Worm (Caenorhabditis elegans) whole organism, young adult: ENCODE results near the gene mgl-1.

Experiments used
- B0019.2 ChIP-seq: fragments of 200-800 bp; sonication (Bioruptor generic); conservative IDR thresholded peaks from 2 replicates; pipeline ENCODE4 v1.3.6; 2022; ENCODE audit warnings: missing genetic modification reagents, missing genetic modification characterization, missing compliant biosample characterization
- B0035.1 ChIP-seq: sonication (generic microtip); optimal IDR thresholded peaks from 2 replicates; lab custom pipeline; 2016; ENCODE audit warnings: missing genetic modification characterization, mild to moderate bottlenecking, missing compliant biosample characterization, missing genotype, missing genetic modification reagents
- B0261.1 ChIP-seq: sonication (generic microtip); optimal IDR thresholded peaks from 2 replicates; lab custom pipeline; 2016; ENCODE audit warnings: mild to moderate bottlenecking, missing genetic modification characterization, moderate library complexity, missing compliant biosample characterization
- K11D2.4 ChIP-seq: fragments of 200-800 bp; sonication (Bioruptor generic); IDR thresholded peaks from 2 replicates; pipeline ENCODE4 v1.3.6; 2022; ENCODE audit warnings: missing genetic modification reagents, missing genetic modification characterization, missing compliant biosample characterization
- K12H6.12 ChIP-seq: fragments of 200-800 bp; sonication (Bioruptor generic); optimal IDR thresholded peaks from 2 replicates; lab custom pipeline; 2018; ENCODE audit warnings: mild to moderate bottlenecking, missing genetic modification characterization, missing compliant biosample characterization
- Y79H2A.3 ChIP-seq: fragments of 200-800 bp; sonication (Bioruptor generic); conservative IDR thresholded peaks from 2 replicates; pipeline ENCODE4 v1.3.6; 2022; ENCODE audit warnings: missing genetic modification reagents, missing genetic modification characterization, missing compliant biosample characterization
- Y95B8A.8 ChIP-seq: fragments of 200-800 bp; sonication (Bioruptor generic); IDR thresholded peaks from 2 replicates; pipeline ENCODE4 v1.3.6; 2022; ENCODE audit warnings: missing genetic modification reagents, missing genetic modification characterization, missing compliant biosample characterization
- akir-1 ChIP-seq: fragments of 200-800 bp; sonication (Bioruptor generic); optimal IDR thresholded peaks from 2 replicates; lab custom pipeline; 2018; ENCODE audit warnings: mild to moderate bottlenecking, missing genetic modification characterization, moderate library complexity, missing compliant biosample characterization
- ama-1 ChIP-seq, 3 experiments: fragments of 150-350 bp in 1 of 3; sonication (generic microtip) in 2 of 3; optimal IDR thresholded peaks; 2 replicates each; lab custom pipeline; 2014 to 2018; ENCODE audit warnings: missing biosample characterization in 2 of 3, missing genetic modification characterization in 2 of 3, missing genetic modification reagents in 2 of 3
- aptf-2 ChIP-seq: fragments of 200-800 bp; sonication (Bioruptor generic); conservative IDR thresholded peaks from 2 replicates; pipeline ENCODE4 v1.3.6; 2022; ENCODE audit warnings: missing genetic modification reagents, missing genetic modification characterization, missing compliant biosample characterization
- attf-3 ChIP-seq: fragments of 200-800 bp; sonication (Bioruptor generic); conservative IDR thresholded peaks from 2 replicates; pipeline ENCODE4 v1.3.6; 2022; ENCODE audit warnings: missing genetic modification reagents, missing genetic modification characterization, missing compliant biosample characterization
- ceh-100 ChIP-seq: fragments of 200-800 bp; sonication (Bioruptor generic); IDR thresholded peaks from 2 replicates; pipeline ENCODE4 v1.3.6; 2022; ENCODE audit warnings: missing genetic modification reagents, missing genetic modification characterization, missing compliant biosample characterization
- dox-1 ChIP-seq: fragments of 200-800 bp; sonication (Bioruptor generic); IDR thresholded peaks from 2 replicates; pipeline ENCODE4 v1.3.6; 2022; ENCODE audit warnings: missing genetic modification reagents, missing genetic modification characterization, missing compliant biosample characterization
- dpff-1 ChIP-seq: sonication (generic microtip); optimal IDR thresholded peaks from 2 replicates; lab custom pipeline; 2017; ENCODE audit warnings: mild to moderate bottlenecking, missing genetic modification characterization, missing compliant biosample characterization
- ekl-4 ChIP-seq: fragments of 200-800 bp; sonication (Bioruptor generic); IDR thresholded peaks from 2 replicates; pipeline ENCODE4 v1.3.6; 2022; ENCODE audit warnings: missing genetic modification reagents, missing genetic modification characterization, missing compliant biosample characterization
- fkh-3 ChIP-seq: sonication (generic microtip); optimal IDR thresholded peaks from 2 replicates; lab custom pipeline; 2016; ENCODE audit warnings: mild to moderate bottlenecking, missing genetic modification characterization, missing compliant biosample characterization
- hlh-26 ChIP-seq: fragments of 200-800 bp; sonication (Bioruptor generic); conservative IDR thresholded peaks from 2 replicates; pipeline ENCODE4 v1.3.6; 2022; ENCODE audit warnings: missing genetic modification reagents, missing genetic modification characterization, missing compliant biosample characterization
- hmg-1.2 ChIP-seq: fragments of 200-800 bp; sonication (Bioruptor generic); IDR thresholded peaks from 2 replicates; pipeline ENCODE4 v1.3.6; 2022; ENCODE audit warnings: missing genetic modification reagents, missing genetic modification characterization, missing compliant biosample characterization
- hmg-20 ChIP-seq: fragments of 200-800 bp; sonication (Bioruptor generic); IDR thresholded peaks from 2 replicates; pipeline ENCODE4 v1.3.6; 2022; ENCODE audit warnings: missing genetic modification reagents, missing genetic modification characterization, missing compliant biosample characterization
- lin-26 ChIP-seq: fragments of 200-800 bp; sonication (Bioruptor generic); IDR thresholded peaks from 2 replicates; pipeline ENCODE4 v1.3.6; 2022; ENCODE audit warnings: missing genetic modification reagents, missing genetic modification characterization, missing compliant biosample characterization
- lsl-1 ChIP-seq: fragments of 200-800 bp; sonication (Bioruptor generic); optimal IDR thresholded peaks from 2 replicates; lab custom pipeline; 2018; ENCODE audit warnings: mild to moderate bottlenecking, missing genetic modification characterization, moderate library complexity, missing compliant biosample characterization
- madf-3 ChIP-seq: fragments of 200-800 bp; sonication (Bioruptor generic); IDR thresholded peaks from 2 replicates; pipeline ENCODE4 v1.3.6; 2022; ENCODE audit warnings: missing genetic modification reagents, missing genetic modification characterization, missing compliant biosample characterization
- madf-6 ChIP-seq: fragments of 200-800 bp; sonication (Bioruptor generic); IDR thresholded peaks from 2 replicates; pipeline ENCODE4 v1.3.6; 2022; ENCODE audit warnings: missing genetic modification reagents, missing genetic modification characterization, missing compliant biosample characterization
- mcd-1 ChIP-seq: fragments of 200-800 bp; sonication (Bioruptor generic); IDR thresholded peaks from 2 replicates; pipeline ENCODE4 v1.3.6; 2022; ENCODE audit warnings: missing genetic modification reagents, missing genetic modification characterization, missing compliant biosample characterization
- mes-4 ChIP-seq: sonication (generic microtip); optimal IDR thresholded peaks from 2 replicates; lab custom pipeline; 2016; ENCODE audit warnings: missing genotype, missing genetic modification characterization, missing compliant biosample characterization
- mxl-1 ChIP-seq: sonication (generic microtip); optimal IDR thresholded peaks from 2 replicates; lab custom pipeline; 2016; ENCODE audit warnings: missing genetic modification characterization, missing compliant biosample characterization
- pha-4 ChIP-seq: fragments of 150-350 bp; sonication (generic microtip); optimal IDR thresholded peaks from 2 replicates; lab custom pipeline; 2014; ENCODE audit warnings: missing biosample characterization, missing genetic modification reagents, missing genetic modification characterization
- rcor-1 ChIP-seq: fragments of 200-800 bp; sonication (Bioruptor generic); IDR thresholded peaks from 2 replicates; pipeline ENCODE4 v1.3.6; 2022; ENCODE audit warnings: missing genetic modification reagents, missing genetic modification characterization, missing compliant biosample characterization
- snpc-1.3 ChIP-seq: sonication (generic microtip); optimal IDR thresholded peaks from 2 replicates; lab custom pipeline; 2017; ENCODE audit warnings: missing genetic modification characterization, mild to moderate bottlenecking, missing compliant biosample characterization, antibody characterized with exemption, moderate library complexity, missing genotype, missing genetic modification reagents; ENCODE audit not compliant: insufficient read depth
- tbx-9 ChIP-seq: sonication (generic microtip); optimal IDR thresholded peaks from 2 replicates; lab custom pipeline; 2016; ENCODE audit warnings: borderline replicate concordance, missing genetic modification characterization, inconsistent platforms, missing compliant biosample characterization
- unc-130 ChIP-seq: sonication (generic microtip); optimal IDR thresholded peaks from 2 replicates; lab custom pipeline; 2016; ENCODE audit warnings: missing genetic modification reagents, missing genetic modification characterization, missing compliant biosample characterization
- ztf-18 ChIP-seq: sonication (generic microtip); optimal IDR thresholded peaks from 2 replicates; lab custom pipeline; 2016; ENCODE audit warnings: missing genotype, mild to moderate bottlenecking, missing genetic modification characterization, missing compliant biosample characterization
- ztf-22 ChIP-seq: fragments of 200-800 bp; sonication (Bioruptor generic); optimal IDR thresholded peaks from 2 replicates; lab custom pipeline; 2018; ENCODE audit warnings: mild to moderate bottlenecking, missing genetic modification characterization, moderate library complexity, missing compliant biosample characterization
- ztf-25 ChIP-seq: fragments of 200-800 bp; sonication (Bioruptor generic); IDR thresholded peaks from 2 replicates; pipeline ENCODE4 v1.3.6; 2022; ENCODE audit warnings: missing genetic modification reagents, missing genetic modification characterization, missing compliant biosample characterization
- ztf-28 ChIP-seq: fragments of 200-800 bp; sonication (Bioruptor generic); IDR thresholded peaks from 2 replicates; pipeline ENCODE4 v1.3.6; 2022; ENCODE audit warnings: missing genetic modification reagents, missing genetic modification characterization, missing compliant biosample characterization
- ztf-3 ChIP-seq: fragments of 200-800 bp; sonication (Bioruptor generic); optimal IDR thresholded peaks from 2 replicates; lab custom pipeline; 2018; ENCODE audit warnings: mild to moderate bottlenecking, missing genetic modification characterization, missing compliant biosample characterization
- ztf-6 ChIP-seq: fragments of 200-800 bp; sonication (Bioruptor generic); IDR thresholded peaks from 2 replicates; pipeline ENCODE4 v1.3.6; 2022; ENCODE audit warnings: missing genetic modification reagents, missing genetic modification characterization, missing compliant biosample characterization

Gene mgl-1

ce11 chrX:9948528-9948927, 27.6 kb downstream of the mgl-1 start:
- TF ChIP-seq hmg-20 (GFP tag; lab: Robert Waterston, UW) (no peak), dpff-1 (tag; lab: Kevin White, UChicago) (no peak), K12H6.12 (tag; lab: Kevin White, UChicago) (no peak), akir-1 (GFP tag; lab: Kevin White, UChicago) (no peak), Y79H2A.3 (GFP tag; lab: Robert Waterston, UW) (no peak), lin-26 (GFP tag; lab: Robert Waterston, UW) (no peak), pha-4 (no peak)

- TF ChIP-seq hmg-1.2 (GFP tag; lab: Robert Waterston, UW) (peak; percentile 16; the same call in 1 of the 2 replicates), ztf-3 (GFP tag; lab: Kevin White, UChicago) (no peak), B0261.1 (tag; lab: Kevin White, UChicago) (no peak), hlh-26 (no peak), lsl-1 (no peak), ztf-18 (tag; lab: Kevin White, UChicago) (no peak), Y95B8A.8 (GFP tag; lab: Robert Waterston, UW) (no peak), ekl-4 (GFP tag; lab: Robert Waterston, UW) (0 out of 2 replicates have a peak, but pooled peaks have one; percentile 19), ztf-22 (GFP tag; lab: Kevin White, UChicago) (no peak), aptf-2 (GFP tag; lab: Robert Waterston, UW) (no peak), ztf-25 (GFP tag; lab: Robert Waterston, UW) (no peak), madf-3 (GFP tag; lab: Robert Waterston, UW) (no peak), rcor-1 (GFP tag; lab: Robert Waterston, UW) (no peak), madf-6 (no peak), fkh-3 (tag; lab: Kevin White, UChicago) (no peak), ztf-28 (no peak)
Observed at ce11 chrX:9941379-9941778, 34.7 kb downstream of the mgl-1 start.

- TF ChIP-seq unc-130 (GFP tag; lab: Kevin White, UChicago) (no peak), K11D2.4 (no peak), ama-1 (optimal IDR thresholded peaks at IDR 0.05; lab: Kevin White, UChicago) (no peak), ama-1 (GFP tag; optimal IDR thresholded peaks at IDR 0.05; lab: Kevin White, UChicago) (no peak), ztf-6 (GFP tag; lab: Robert Waterston, UW) (no peak), ceh-100 (GFP tag; lab: Robert Waterston, UW) (no peak), mxl-1 (tag; lab: Kevin White, UChicago) (no peak), mcd-1 (no peak), B0035.1 (no peak), mes-4 (tag; lab: Kevin White, UChicago) (no peak), attf-3 (GFP tag; lab: Robert Waterston, UW) (no peak), dox-1 (GFP tag; lab: Robert Waterston, UW) (no peak), tbx-9 (no peak), B0019.2 (GFP tag; lab: Robert Waterston, UW) (no peak), snpc-1.3 (no peak)
Observed at ce11 chrX:9940524-9940923, 35.6 kb downstream of the mgl-1 start.
